Fruit fly (Drosophila melanogaster) whole organism, embryonic: ENCODE data around the gene Ids.

Experiments used
- BtbVII ChIP-seq: fragments of 200-800 bp; sonication (Bioruptor generic); optimal IDR thresholded peaks from 3 replicates; lab custom pipeline; 2017; ENCODE audit warnings: missing biosample characterization, mild to moderate bottlenecking, missing genetic modification characterization
- CG10321 ChIP-seq: fragments of 200-800 bp; sonication (Bioruptor generic); IDR thresholded peaks from 2 replicates; pipeline ENCODE4 v1.3.6; 2022; ENCODE audit warnings: missing biosample characterization, missing genetic modification characterization
- CG11456 ChIP-seq: fragments of 200-800 bp; sonication (Bioruptor generic); IDR thresholded peaks from 3 replicates; pipeline ENCODE4 v1.3.6; 2022; ENCODE audit warnings: missing biosample characterization, missing genetic modification characterization
- CG12236 ChIP-seq: fragments of 200-800 bp; sonication (Bioruptor generic); optimal IDR thresholded peaks from 2 replicates; lab custom pipeline; 2016; ENCODE audit warnings: missing biosample characterization, missing genetic modification characterization
- CG12744 ChIP-seq: fragments of 200-800 bp; sonication (Bioruptor generic); optimal IDR thresholded peaks from 2 replicates; lab custom pipeline; 2016; ENCODE audit warnings: missing biosample characterization, missing genetic modification characterization
- CG15073 ChIP-seq: fragments of 200-800 bp; sonication (Bioruptor generic); optimal IDR thresholded peaks from 2 replicates; lab custom pipeline; 2016; ENCODE audit warnings: missing biosample characterization, missing genetic modification characterization
- CG1602 ChIP-seq: fragments of 200-800 bp; sonication (Bioruptor generic); optimal IDR thresholded peaks from 3 replicates; lab custom pipeline; 2016; ENCODE audit warnings: missing biosample characterization, missing genetic modification characterization
- CG17328 ChIP-seq: fragments of 200-800 bp; sonication (Bioruptor generic); IDR thresholded peaks from 2 replicates; pipeline ENCODE4 v1.3.6; 2022; ENCODE audit warnings: missing biosample characterization, missing genetic modification characterization
- CG2712 ChIP-seq: fragments of 200-800 bp; optimal IDR thresholded peaks from 3 replicates; lab custom pipeline; 2019; ENCODE audit warnings: missing biosample characterization, mild to moderate bottlenecking, missing genetic modification characterization, moderate library complexity
- CG3065 ChIP-seq: fragments of 200-800 bp; sonication (Bioruptor generic); optimal IDR thresholded peaks from 2 replicates; lab custom pipeline; 2016; ENCODE audit warnings: missing biosample characterization, missing genetic modification characterization
- CG31441 ChIP-seq: fragments of 200-800 bp; sonication (Bioruptor generic); IDR thresholded peaks from 2 replicates; pipeline ENCODE4 v1.3.6; 2022; ENCODE audit warnings: missing biosample characterization, missing genetic modification characterization
- CG33213 ChIP-seq: fragments of 200-800 bp; sonication (Bioruptor generic); optimal IDR thresholded peaks from 3 replicates; lab custom pipeline; 2016; ENCODE audit warnings: missing biosample characterization, missing genetic modification characterization
- CG8944 ChIP-seq: fragments of 200-800 bp; sonication (Bioruptor generic); optimal IDR thresholded peaks from 3 replicates; lab custom pipeline; 2016; ENCODE audit warnings: missing biosample characterization, missing genetic modification characterization
- CG9817 ChIP-seq: fragments of 200-800 bp; sonication (Bioruptor generic); optimal IDR thresholded peaks from 2 replicates; lab custom pipeline; 2018; ENCODE audit warnings: missing biosample characterization, mild to moderate bottlenecking, missing genetic modification characterization, moderate library complexity
- CHES-1-like ChIP-seq: fragments of 200-800 bp; sonication (Bioruptor generic); optimal IDR thresholded peaks from 2 replicates; lab custom pipeline; 2016; ENCODE audit warnings: missing biosample characterization, missing genetic modification characterization
- CoRest ChIP-seq: fragments of 200-800 bp; sonication (Bioruptor generic); optimal IDR thresholded peaks from 3 replicates; lab custom pipeline; 2018; ENCODE audit warnings: missing biosample characterization, mild to moderate bottlenecking, missing genetic modification characterization, moderate library complexity
- Dip2 ChIP-seq: fragments of 200-800 bp; sonication (Bioruptor generic); IDR thresholded peaks from 2 replicates; pipeline ENCODE4 v1.3.6; 2022; ENCODE audit warnings: missing biosample characterization, missing genetic modification characterization
- Elba2 ChIP-seq: fragments of 200-800 bp; sonication (Bioruptor generic); optimal IDR thresholded peaks from 3 replicates; lab custom pipeline; 2016; ENCODE audit warnings: missing biosample characterization, missing genetic modification characterization
- Ets97D ChIP-seq: fragments of 200-800 bp; sonication (Bioruptor generic); optimal IDR thresholded peaks from 3 replicates; lab custom pipeline; 2016; ENCODE audit warnings: missing biosample characterization, missing genetic modification characterization
- HLHmδ ChIP-seq: fragments of 200-800 bp; sonication (Bioruptor generic); optimal IDR thresholded peaks from 2 replicates; lab custom pipeline; 2018; ENCODE audit warnings: missing biosample characterization, mild to moderate bottlenecking, missing genetic modification characterization, moderate library complexity
- Hand ChIP-seq: fragments of 200-800 bp; sonication (Bioruptor generic); optimal IDR thresholded peaks from 2 replicates; lab custom pipeline; 2017; ENCODE audit warnings: mild to moderate bottlenecking, missing biosample characterization, missing genetic modification reagents, missing genetic modification characterization
- Mad ChIP-seq: fragments of 200-800 bp; sonication (Bioruptor generic); optimal IDR thresholded peaks from 2 replicates; lab custom pipeline; 2016; ENCODE audit warnings: missing biosample characterization, missing genetic modification characterization
- Rfx ChIP-seq: fragments of 200-800 bp; sonication (Bioruptor generic); IDR thresholded peaks from 2 replicates; pipeline ENCODE4 v1.3.6; 2022; ENCODE audit warnings: missing biosample characterization, missing genetic modification characterization
- Sry-δ ChIP-seq: fragments of 200-800 bp; sonication (Bioruptor generic); optimal IDR thresholded peaks from 2 replicates; lab custom pipeline; 2016; ENCODE audit warnings: missing biosample characterization, missing genetic modification characterization
- Stat92E ChIP-seq, 3 experiments: fragments of >200 bp in 2 of 3; fragments of 200-800 bp in 1 of 3; sonication (Bioruptor generic) in 1 of 3; optimal IDR thresholded peaks; 2 replicates each; lab custom pipeline; 2017 to 2019; ENCODE audit warnings: missing biosample characterization in 3 of 3, missing genetic modification characterization in 3 of 3, mild to moderate bottlenecking in 1 of 3, moderate library complexity in 1 of 3
- Trl ChIP-seq, 3 experiments: fragments of >200 bp in 2 of 3; fragments of 200-800 bp in 1 of 3; sonication (Bioruptor generic) in 1 of 3; optimal IDR thresholded peaks; 2 replicates in 1 of 3; 3 replicates in 2 of 3; lab custom pipeline; 2016 to 2017; ENCODE audit warnings: missing biosample characterization in 1 of 3, missing genetic modification characterization in 1 of 3
- ab ChIP-seq: fragments of 200-800 bp; sonication (Bioruptor generic); optimal IDR thresholded peaks from 2 replicates; lab custom pipeline; 2016; ENCODE audit warnings: missing biosample characterization, missing genetic modification characterization
- az2 ChIP-seq: fragments of 200-800 bp; sonication (Bioruptor generic); optimal IDR thresholded peaks from 3 replicates; lab custom pipeline; 2016; ENCODE audit warnings: missing biosample characterization, missing genetic modification characterization
- btn ChIP-seq: fragments of 200-800 bp; sonication (Bioruptor generic); optimal IDR thresholded peaks from 2 replicates; lab custom pipeline; 2016; ENCODE audit warnings: missing biosample characterization, missing genetic modification characterization
- cad ChIP-seq: fragments of >200 bp; optimal IDR thresholded peaks from 2 replicates; lab custom pipeline; 2017; ENCODE audit warnings: missing biosample characterization, missing genetic modification characterization
- chinmo ChIP-seq: fragments of 200-800 bp; sonication (Bioruptor generic); IDR thresholded peaks from 4 replicates; pipeline ENCODE4 v1.3.6; 2022; ENCODE audit warnings: missing biosample characterization, missing genetic modification characterization; ENCODE audit not compliant: partially characterized antibody
- croc ChIP-seq: fragments of 200-800 bp; sonication (Bioruptor generic); conservative IDR thresholded peaks from 3 replicates; pipeline ENCODE4 v1.3.6; 2022; ENCODE audit warnings: missing biosample characterization, missing genetic modification characterization
- crol ChIP-seq: fragments of 200-800 bp; sonication (Bioruptor generic); IDR thresholded peaks from 2 replicates; pipeline ENCODE4 v1.3.6; 2022; ENCODE audit warnings: missing biosample characterization, missing genetic modification characterization
- dm ChIP-seq: fragments of 200-800 bp; sonication (Bioruptor generic); optimal IDR thresholded peaks from 3 replicates; lab custom pipeline; 2016; ENCODE audit warnings: missing biosample characterization, missing genetic modification characterization
- esg ChIP-seq: fragments of 200-800 bp; sonication (Bioruptor generic); conservative IDR thresholded peaks from 2 replicates; pipeline ENCODE4 v1.3.6; 2022; ENCODE audit warnings: missing biosample characterization, missing genetic modification characterization
- fd64A ChIP-seq: fragments of 200-800 bp; sonication (Bioruptor generic); optimal IDR thresholded peaks from 3 replicates; lab custom pipeline; 2018; ENCODE audit warnings: missing biosample characterization, mild to moderate bottlenecking, missing genetic modification characterization
- fd96Cb ChIP-seq: fragments of 200-800 bp; sonication (Bioruptor generic); optimal IDR thresholded peaks from 2 replicates; lab custom pipeline; 2018; ENCODE audit warnings: missing biosample characterization, mild to moderate bottlenecking, missing genetic modification characterization, moderate library complexity
- fru ChIP-seq: fragments of >200 bp; optimal IDR thresholded peaks from 2 replicates; lab custom pipeline; 2017
- hkb ChIP-seq, 2 experiments: fragments of 200-800 bp in 1 of 2; fragments of >200 bp in 1 of 2; sonication (Bioruptor generic) in 1 of 2; IDR thresholded peaks in 1 of 2; optimal IDR thresholded peaks in 1 of 2; 2 replicates each; pipeline versions ENCODE4 v1.3.6 to Lab custom; 2017 to 2022; ENCODE audit warnings: missing biosample characterization in 1 of 2, missing genetic modification characterization in 1 of 2
- inv ChIP-seq: fragments of 200-800 bp; sonication (Bioruptor generic); IDR thresholded peaks from 2 replicates; pipeline ENCODE4 v1.3.6; 2022; ENCODE audit warnings: missing biosample characterization, missing genetic modification characterization; ENCODE audit not compliant: partially characterized antibody
- org-1 ChIP-seq: fragments of 200-800 bp; sonication (Bioruptor generic); optimal IDR thresholded peaks from 2 replicates; lab custom pipeline; 2017; ENCODE audit warnings: missing biosample characterization, missing genetic modification characterization
- pan ChIP-seq, 4 experiments: fragments of >200 bp in 3 of 4; fragments of 200-800 bp in 1 of 4; sonication (Bioruptor generic) in 1 of 4; optimal IDR thresholded peaks in 3 of 4; IDR thresholded peaks in 1 of 4; 2 replicates each; pipeline versions ENCODE4 v1.3.6 to Lab custom; 2017 to 2022; ENCODE audit warnings: missing biosample characterization in 2 of 4, missing genetic modification characterization in 2 of 4, mixed read lengths in 1 of 4
- pzg ChIP-seq: fragments of 200-800 bp; sonication (Bioruptor generic); optimal IDR thresholded peaks from 3 replicates; lab custom pipeline; 2018; ENCODE audit warnings: missing biosample characterization, mild to moderate bottlenecking, missing genetic modification characterization, moderate library complexity
- ranshi ChIP-seq: fragments of 200-800 bp; sonication (Bioruptor generic); IDR thresholded peaks from 2 replicates; pipeline ENCODE4 v1.3.6; 2022; ENCODE audit warnings: missing biosample characterization, missing genetic modification characterization
- salm ChIP-seq: fragments of 200-800 bp; sonication (Bioruptor generic); optimal IDR thresholded peaks from 2 replicates; lab custom pipeline; 2018; ENCODE audit warnings: missing biosample characterization, mild to moderate bottlenecking, missing genetic modification characterization
- seq ChIP-seq: fragments of 200-800 bp; sonication (Bioruptor generic); IDR thresholded peaks from 2 replicates; pipeline ENCODE4 v1.3.6; 2022; ENCODE audit warnings: missing biosample characterization, missing genetic modification characterization
- ssp ChIP-seq: fragments of 200-800 bp; sonication (Bioruptor generic); IDR thresholded peaks from 2 replicates; pipeline ENCODE4 v1.3.6; 2022; ENCODE audit warnings: missing biosample characterization, missing genetic modification characterization
- tup ChIP-seq: fragments of 200-800 bp; sonication (Bioruptor generic); optimal IDR thresholded peaks from 2 replicates; lab custom pipeline; 2016; ENCODE audit warnings: missing biosample characterization, mild to moderate bottlenecking, missing genetic modification characterization, moderate library complexity
- unpg ChIP-seq: fragments of 200-800 bp; sonication (Bioruptor generic); optimal IDR thresholded peaks from 3 replicates; lab custom pipeline; 2018; ENCODE audit warnings: missing biosample characterization, mild to moderate bottlenecking, missing genetic modification characterization, moderate library complexity

Gene Ids

dm6 chr3L:3381869-3382488 lies 3.9 kb downstream of the Ids start (continued):
- TF ChIP-seq esg (GFP tag; lab: Robert Waterston, UW) (peak; percentile 63), CG12744 (no peak), salm (tag; lab: Kevin White, UChicago) (no peak), Dip2 (no peak), btn (no peak), hkb (optimal IDR thresholded peaks at IDR 0.05; lab: Kevin White, UChicago) (no peak), hkb (GFP tag; IDR thresholded peaks at IDR 0.05; lab: Robert Waterston, UW) (peak; percentile 52), pan (optimal IDR thresholded peaks at IDR 0.05; lab: Kevin White, UChicago) (no peak), pan (GFP tag; optimal IDR thresholded peaks at IDR 0.05 in 1 of 2, IDR thresholded peaks at IDR 0.05 in 1 of 2) (peak in 1 of 2 experiments; percentile 66), CG1602 (GFP tag; lab: Kevin White, UChicago) (peak; percentile 12), CG9817 (tag; lab: Kevin White, UChicago) (peak; percentile 44), unpg (GFP tag; lab: Kevin White, UChicago) (peak; percentile 69), CG11456 (GFP tag; lab: Robert Waterston, UW) (peak; percentile 68; the same call in 2 of the 3 replicates), seq (GFP tag; lab: Robert Waterston, UW) (peak; percentile 23; the same call in 1 of the 2 replicates), Ets97D (GFP tag; lab: Kevin White, UChicago) (no peak), CG2712 (tag; lab: Kevin White, UChicago) (no peak), fru (lab: Kevin White, UChicago) (no peak), CG10321 (GFP tag; lab: Robert Waterston, UW) (no peak), Rfx (GFP tag; lab: Robert Waterston, UW) (peak; percentile 80), Sry-δ (GFP tag; lab: Kevin White, UChicago) (no peak), Mad (GFP tag; lab: Kevin White, UChicago) (peak; percentile 8), inv (GFP tag; lab: Robert Waterston, UW) (no peak), ranshi (GFP tag; lab: Robert Waterston, UW) (0 out of 2 replicates have a peak, but pooled peaks have one; percentile 37), CG8944 (GFP tag; lab: Kevin White, UChicago) (no peak), Stat92E (GFP tag; optimal IDR thresholded peaks at IDR 0.05; lab: Kevin White, UChicago) (no peak), ssp (GFP tag; lab: Robert Waterston, UW) (no peak), dm (GFP tag; lab: Kevin White, UChicago) (no peak), crol (GFP tag; lab: Robert Waterston, UW) (no peak), pzg (no peak), az2 (GFP tag; lab: Kevin White, UChicago) (no peak), CG12236 (GFP tag; lab: Kevin White, UChicago) (no peak), tup (GFP tag; lab: Kevin White, UChicago) (peak; percentile 6), chinmo (no peak), CG17328 (GFP tag; lab: Robert Waterston, UW) (peak; percentile 73), Trl (optimal IDR thresholded peaks at IDR 0.05; lab: Kevin White, UChicago) (no peak), Trl (GFP tag; optimal IDR thresholded peaks at IDR 0.05; lab: Kevin White, UChicago) (no peak), CG31441 (GFP tag; lab: Robert Waterston, UW) (peak; percentile 40; the same call in 1 of the 2 replicates), HLHmδ (no peak), CG15073 (GFP tag; lab: Kevin White, UChicago) (no peak), org-1 (GFP tag; lab: Kevin White, UChicago) (no peak), croc (no peak), cad (GFP tag; lab: Kevin White, UChicago) (no peak), CHES-1-like (GFP tag; lab: Kevin White, UChicago) (no peak), fd96Cb (tag; lab: Kevin White, UChicago) (peak; percentile 25), CoRest (tag; lab: Kevin White, UChicago) (peak; percentile 27), ab (no peak), fd64A (GFP tag; lab: Kevin White, UChicago) (no peak), Hand (no peak), CG3065 (GFP tag; lab: Kevin White, UChicago) (no peak), CG33213 (no peak), Elba2 (GFP tag; lab: Kevin White, UChicago) (no peak), BtbVII (GFP tag; lab: Kevin White, UChicago) (no peak)
